Worm (Caenorhabditis elegans): Measurements from ENCODE around the gene pes-8.

pes-8 gene

ce11 chrX:9246625-9247024, 5.0 kb upstream of the pes-8 start (continued):
- TF ChIP-seq grh-1 (GFP tag; IDR thresholded peaks at IDR 0.05): no peak
- TF ChIP-seq ces-1 (GFP tag; optimal IDR thresholded peaks at IDR 0.05): no peak
- TF ChIP-seq C04F5.9 (tag; optimal IDR thresholded peaks at IDR 0.05): no peak
- TF ChIP-seq jun-1 (tag; optimal IDR thresholded peaks at IDR 0.05): no peak
- no peak for TF ChIP-seq nhr-47 (tag; optimal IDR thresholded peaks at IDR 0.05)
- TF ChIP-seq lin-35 (GFP tag; optimal IDR thresholded peaks at IDR 0.05): no peak
- TF ChIP-seq dsc-1 (tag; optimal IDR thresholded peaks at IDR 0.05): no peak
- TF ChIP-seq nhr-77 (tag; optimal IDR thresholded peaks at IDR 0.05): no peak
- no peak for TF ChIP-seq elt-2 (tag; optimal IDR thresholded peaks at IDR 0.05)
- no peak for TF ChIP-seq efl-3 (GFP tag; optimal IDR thresholded peaks at IDR 0.05)

DNA sequence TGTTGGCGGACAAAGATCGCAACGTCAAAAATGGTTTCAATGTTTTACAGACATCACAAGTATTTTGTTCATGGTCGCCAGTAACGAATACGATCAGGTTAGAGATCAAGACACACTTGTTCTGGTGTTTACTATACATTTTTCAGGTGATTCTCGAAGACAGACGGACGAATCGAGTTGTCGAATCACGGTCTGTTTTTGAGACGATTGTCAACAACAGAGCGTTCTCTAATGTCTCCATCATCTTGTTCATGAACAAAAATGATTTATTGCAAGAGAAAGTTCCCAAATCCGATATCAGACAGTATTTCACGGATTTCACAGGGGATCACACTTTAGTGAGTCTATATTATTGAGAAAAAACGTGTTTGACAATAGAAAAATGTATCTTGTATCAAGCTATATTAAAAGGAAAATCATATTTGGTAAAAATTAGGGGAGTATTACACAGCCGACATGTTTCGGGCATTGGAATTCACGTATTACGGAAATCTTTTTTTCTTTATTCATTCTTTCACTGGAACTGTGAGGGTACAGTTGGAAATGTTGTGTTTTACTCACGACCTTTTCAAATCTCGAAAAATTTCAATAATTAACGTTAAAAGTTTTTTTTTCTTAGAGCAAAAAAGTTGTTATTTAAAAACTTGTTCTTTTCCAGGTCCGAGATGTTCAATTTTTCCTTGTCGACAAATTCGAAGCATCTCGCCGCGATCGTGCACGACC, 3.3 kb upstream of the pes-8 start:
- no peak for TF ChIP-seq unc-86 (tag; optimal IDR thresholded peaks at IDR 0.05)
- TF ChIP-seq nhr-19 (GFP tag; conservative IDR thresholded peaks at IDR 0.05): peak; percentile 27; the same call in 1 of the 2 replicates
- no peak for TF ChIP-seq dsc-1 (tag; optimal IDR thresholded peaks at IDR 0.05)
- no peak for TF ChIP-seq nhr-11 (tag; optimal IDR thresholded peaks at IDR 0.05)
- no peak for TF ChIP-seq mab-9 (GFP tag; IDR thresholded peaks at IDR 0.05)
- TF ChIP-seq ces-1 (GFP tag; optimal IDR thresholded peaks at IDR 0.05): no peak
- TF ChIP-seq unc-130 (tag; optimal IDR thresholded peaks at IDR 0.05): no peak
- no peak for TF ChIP-seq efl-1 (optimal IDR thresholded peaks at IDR 0.05)
- TF ChIP-seq efl-1 (GFP tag; optimal IDR thresholded peaks at IDR 0.05 in 1 of 2): peak in 1 of 2 experiments; percentile 74
- no peak for TF ChIP-seq lin-14 (GFP tag; optimal IDR thresholded peaks at IDR 0.05)
- TF ChIP-seq irx-1 (tag; optimal IDR thresholded peaks at IDR 0.05): no peak
- TF ChIP-seq ceh-88 (GFP tag; IDR thresholded peaks at IDR 0.05): no peak
- TF ChIP-seq pag-3 (tag; optimal IDR thresholded peaks at IDR 0.05; ENCODE audit: borderline replicate concordance, insufficient read depth): no peak
- TF ChIP-seq sup-37 (GFP tag; optimal IDR thresholded peaks at IDR 0.05): no peak
- no peak for TF ChIP-seq swsn-7 (tag; optimal IDR thresholded peaks at IDR 0.05)
- no peak for TF ChIP-seq dpl-1 (GFP tag; optimal IDR thresholded peaks at IDR 0.05)
- no peak for TF ChIP-seq skn-1 (tag; optimal IDR thresholded peaks at IDR 0.05)
- TF ChIP-seq nhr-71 (tag; optimal IDR thresholded peaks at IDR 0.05): peak; percentile 83
- peak; percentile 71 for TF ChIP-seq blmp-1 (tag; optimal IDR thresholded peaks at IDR 0.05)
- TF ChIP-seq aly-2 (tag; optimal IDR thresholded peaks at IDR 0.05): no peak
- TF ChIP-seq snu-23 (GFP tag; optimal IDR thresholded peaks at IDR 0.05): peak; percentile 47
- no peak for TF ChIP-seq lsy-2 (tag; optimal IDR thresholded peaks at IDR 0.05)
- TF ChIP-seq sox-4 (tag; optimal IDR thresholded peaks at IDR 0.05): no peak
- no peak for TF ChIP-seq alr-1 (tag; optimal IDR thresholded peaks at IDR 0.05; ENCODE audit: borderline replicate concordance)
- TF ChIP-seq fkh-10 (GFP tag; optimal IDR thresholded peaks at IDR 0.05): no peak
- no peak for TF ChIP-seq efl-3 (GFP tag; optimal IDR thresholded peaks at IDR 0.05)
- no peak for TF ChIP-seq elt-2 (tag; optimal IDR thresholded peaks at IDR 0.05)
- peak in 1 of 2 experiments; percentile 51 for TF ChIP-seq lin-35 (GFP tag; optimal IDR thresholded peaks at IDR 0.05)
- no peak for TF ChIP-seq nhr-12 (tag; optimal IDR thresholded peaks at IDR 0.05)
- no peak for TF ChIP-seq hlh-4 (tag; optimal IDR thresholded peaks at IDR 0.05)
- peak; percentile 64 for TF ChIP-seq nhr-20 (tag; optimal IDR thresholded peaks at IDR 0.05)
- TF ChIP-seq lin-39 (tag; optimal IDR thresholded peaks at IDR 0.05): no peak
- TF ChIP-seq Y116A8C.19 (tag; optimal IDR thresholded peaks at IDR 0.05; ENCODE audit: borderline replicate concordance): no peak
- no peak for TF ChIP-seq tlp-1 (tag; optimal IDR thresholded peaks at IDR 0.05)
- TF ChIP-seq nhr-76 (tag; optimal IDR thresholded peaks at IDR 0.05): no peak
- TF ChIP-seq zip-4 (GFP tag; optimal IDR thresholded peaks at IDR 0.05): no peak
- no peak for TF ChIP-seq aha-1 (tag; optimal IDR thresholded peaks at IDR 0.05)
- no peak for TF ChIP-seq jun-1 (tag; optimal IDR thresholded peaks at IDR 0.05)
- TF ChIP-seq mdl-1 (tag; optimal IDR thresholded peaks at IDR 0.05): peak in 1 of 2 experiments; percentile 10
- no peak for TF ChIP-seq hpl-2 (GFP tag; optimal IDR thresholded peaks at IDR 0.05)
- no peak for TF ChIP-seq mef-2 (tag; optimal IDR thresholded peaks at IDR 0.05)
- no peak for TF ChIP-seq ceh-8 (GFP tag; optimal IDR thresholded peaks at IDR 0.05)
- no peak for TF ChIP-seq ama-1 (optimal IDR thresholded peaks at IDR 0.05)
- no peak for TF ChIP-seq fos-1 (tag; optimal IDR thresholded peaks at IDR 0.05)
- TF ChIP-seq nhr-28 (tag; optimal IDR thresholded peaks at IDR 0.05): no peak
- no peak for TF ChIP-seq isw-1 (GFP tag; IDR thresholded peaks at IDR 0.05)
- no peak for TF ChIP-seq grh-1 (GFP tag; IDR thresholded peaks at IDR 0.05)

All from whole organism, L1 larva.